Fruit fly (Drosophila melanogaster) S2 (cell line): Measurements from ENCODE around the gene hid.
A peak's percentile ranks its signal among the peaks of the same experiment; 100 is the strongest.

Experiments
- CG8478 ChIP-seq: fragments of >200 bp; optimal IDR thresholded peaks from 2 replicates; lab custom pipeline; 2018
- CTCF ChIP-seq, 2 experiments: fragments of >200 bp; optimal IDR thresholded peaks; 2 replicates each; lab custom pipeline; 2018

- TF ChIP-seq CTCF (optimal IDR thresholded peaks at IDR 0.05; lab: Kevin White, UChicago) (peak; percentile 65 to 80), CG8478 (lab: Kevin White, UChicago) (no peak)
Observed at dm6 chr3L:18161175-18161574, 24.3 kb downstream of the hid start.
